Fruit fly (Drosophila melanogaster): Measurements from ENCODE around the gene cnc.

The cnc gene

DNA sequence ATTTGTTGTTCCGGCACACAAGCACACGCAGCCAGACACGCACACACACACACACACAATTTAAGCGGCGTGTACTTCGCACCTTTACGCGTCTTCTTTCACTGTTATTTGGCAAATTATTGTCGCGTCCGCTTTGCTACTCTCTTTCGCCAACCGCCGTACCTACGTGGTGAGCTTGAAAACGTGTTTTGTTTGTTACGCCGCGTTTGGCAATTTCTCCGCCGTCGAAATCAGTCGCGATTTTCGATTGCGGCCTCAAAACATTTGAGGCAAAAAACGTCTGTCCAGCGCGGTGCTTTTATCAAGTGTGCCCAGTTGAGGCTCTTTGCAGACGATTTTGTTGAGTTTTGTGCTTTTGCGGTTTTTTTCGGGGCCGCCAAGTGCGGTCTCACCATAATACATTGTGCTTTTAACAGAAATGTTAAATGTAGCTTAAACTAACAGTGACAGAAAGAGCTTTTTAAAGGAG is 4.8 kb downstream of the cnc start:
- TF ChIP-seq CG31627 (GFP tag; optimal IDR thresholded peaks at IDR 0.05): no peak
- no peak for TF ChIP-seq Ets21C (GFP tag; optimal IDR thresholded peaks at IDR 0.05)
- no peak for TF ChIP-seq CG4318 (GFP tag; optimal IDR thresholded peaks at IDR 0.05)
- TF ChIP-seq CG11294 (GFP tag; IDR thresholded peaks at IDR 0.05): no peak
- no peak for TF ChIP-seq OdsH (GFP tag; optimal IDR thresholded peaks at IDR 0.05)
- TF ChIP-seq Ets96B (tag; optimal IDR thresholded peaks at IDR 0.05): no peak
- TF ChIP-seq fkh (GFP tag; optimal IDR thresholded peaks at IDR 0.05): no peak
- TF ChIP-seq Hr4 (GFP tag; optimal IDR thresholded peaks at IDR 0.05): no peak
- TF ChIP-seq svp (GFP tag): peak; percentile 81
- no peak for TF ChIP-seq salr (GFP tag; optimal IDR thresholded peaks at IDR 0.05)
- peak; percentile 10 for TF ChIP-seq lz (GFP tag; optimal IDR thresholded peaks at IDR 0.05)
- TF ChIP-seq achi (GFP tag; optimal IDR thresholded peaks at IDR 0.05): peak; percentile 7
- no peak for TF ChIP-seq CG10631 (GFP tag; optimal IDR thresholded peaks at IDR 0.05)
- no peak for TF ChIP-seq Smox (GFP tag; optimal IDR thresholded peaks at IDR 0.05)
- no peak for TF ChIP-seq fd59A (GFP tag; optimal IDR thresholded peaks at IDR 0.05)
- TF ChIP-seq Eip78C (GFP tag): peak; percentile 59
- peak; percentile 5; the same call in 1 of the 3 replicates for TF ChIP-seq eg (GFP tag; IDR thresholded peaks at IDR 0.05)
- peak; percentile 30 for TF ChIP-seq Blimp-1 (GFP tag; optimal IDR thresholded peaks at IDR 0.05)
- TF ChIP-seq CG3919 (GFP tag; optimal IDR thresholded peaks at IDR 0.05): peak; percentile 28
- TF ChIP-seq acj6 (GFP tag; optimal IDR thresholded peaks at IDR 0.05): no peak
- peak; percentile 23 for TF ChIP-seq topi (GFP tag; optimal IDR thresholded peaks at IDR 0.05)
- TF ChIP-seq cyc (GFP tag; optimal IDR thresholded peaks at IDR 0.05): no peak
- TF ChIP-seq CG6276 (GFP tag; optimal IDR thresholded peaks at IDR 0.05): peak; percentile 60
- peak; percentile 24 for TF ChIP-seq esn (GFP tag; optimal IDR thresholded peaks at IDR 0.05)
- TF ChIP-seq CG10669 (GFP tag; optimal IDR thresholded peaks at IDR 0.05): no peak
- TF ChIP-seq Eip93F (GFP tag; optimal IDR thresholded peaks at IDR 0.05): peak; percentile 73
- TF ChIP-seq CG16779 (tag; optimal IDR thresholded peaks at IDR 0.05): peak; percentile 45
- TF ChIP-seq CG6792 (GFP tag; optimal IDR thresholded peaks at IDR 0.05): no peak
- peak; percentile 57 for TF ChIP-seq CG6808 (GFP tag; optimal IDR thresholded peaks at IDR 0.05)
- TF ChIP-seq CG11762 (GFP tag; optimal IDR thresholded peaks at IDR 0.05; ENCODE audit: insufficient read depth): no peak
- TF ChIP-seq Hr39 (GFP tag; optimal IDR thresholded peaks at IDR 0.05): no peak
- peak; percentile 69 to 70 for TF ChIP-seq ss (GFP tag; optimal IDR thresholded peaks at IDR 0.05)
- no peak for TF ChIP-seq Sox15 (GFP tag; optimal IDR thresholded peaks at IDR 0.05)
- no peak for TF ChIP-seq pdm3 (GFP tag; optimal IDR thresholded peaks at IDR 0.05)
- no peak for TF ChIP-seq CG8319 (GFP tag; optimal IDR thresholded peaks at IDR 0.05)
- TF ChIP-seq CG1621 (tag; optimal IDR thresholded peaks at IDR 0.05): peak; percentile 25
- peak; percentile 51 for TF ChIP-seq fd85E (GFP tag; optimal IDR thresholded peaks at IDR 0.05)
- no peak for TF ChIP-seq Eip75B (GFP tag; optimal IDR thresholded peaks at IDR 0.05)
- TF ChIP-seq Sox14 (GFP tag; optimal IDR thresholded peaks at IDR 0.05): peak; percentile 53
- peak; percentile 7 for TF ChIP-seq net (GFP tag; optimal IDR thresholded peaks at IDR 0.05)
- TF ChIP-seq Sox102F (GFP tag; optimal IDR thresholded peaks at IDR 0.05): peak; percentile 53
- TF ChIP-seq CG6854 (GFP tag; optimal IDR thresholded peaks at IDR 0.05): peak; percentile 80
- peak; percentile 8 for TF ChIP-seq Met (GFP tag; optimal IDR thresholded peaks at IDR 0.05)
- TF ChIP-seq dsx (GFP tag; optimal IDR thresholded peaks at IDR 0.05; ENCODE audit: poor library complexity, severe bottlenecking): peak; percentile 86
- peak; percentile 28 for TF ChIP-seq spab (GFP tag; optimal IDR thresholded peaks at IDR 0.05)
- no peak for TF ChIP-seq Lpt (GFP tag; optimal IDR thresholded peaks at IDR 0.05)
- no peak for TF ChIP-seq Hr38 (GFP tag; optimal IDR thresholded peaks at IDR 0.05)
- no peak for TF ChIP-seq CG7368 (GFP tag; optimal IDR thresholded peaks at IDR 0.05)
- TF ChIP-seq Gug (GFP tag; IDR thresholded peaks at IDR 0.05): no peak
- TF ChIP-seq CG8119 (GFP tag; IDR thresholded peaks at IDR 0.05): peak; percentile 17; the same call in 1 of the 3 replicates
- TF ChIP-seq CG11902 (GFP tag; optimal IDR thresholded peaks at IDR 0.05): no peak
- TF ChIP-seq CG15336 (GFP tag; IDR thresholded peaks at IDR 0.05): no peak
